Worm (Caenorhabditis elegans): Measurements from ENCODE around the gene wrt-8.

ce11 chrV:15293865-15294264 is 50.5 kb downstream of the wrt-8 start, which contains the start of gene str-96:
- TF ChIP-seq ama-1 (optimal IDR thresholded peaks at IDR 0.05) (no peak), saeg-2 (GFP tag; IDR thresholded peaks at IDR 0.05) (no peak), snpc-4 (tag; optimal IDR thresholded peaks at IDR 0.05) (no peak), pha-4 (GFP tag; IDR thresholded peaks at IDR 0.05) (no peak), pha-4 (tag; optimal IDR thresholded peaks at IDR 0.05) (no peak), tag-97 (GFP tag; IDR thresholded peaks at IDR 0.05) (no peak), F49E8.2 (tag; optimal IDR thresholded peaks at IDR 0.05; ENCODE audit: borderline replicate concordance) (no peak), R02D3.7 (tag; optimal IDR thresholded peaks at IDR 0.05) (no peak), vab-7 (GFP tag; IDR thresholded peaks at IDR 0.05) (no peak), daf-16 (GFP tag; optimal IDR thresholded peaks at IDR 0.05) (no peak), daf-16 (tag; optimal IDR thresholded peaks at IDR 0.05) (no peak), jun-1 (tag; optimal IDR thresholded peaks at IDR 0.05) (no peak), unc-130 (GFP tag; optimal IDR thresholded peaks at IDR 0.05) (no peak), nhr-28 (tag; optimal IDR thresholded peaks at IDR 0.05) (no peak), unc-39 (tag; optimal IDR thresholded peaks at IDR 0.05) (no peak), spr-1 (tag; optimal IDR thresholded peaks at IDR 0.05) (no peak)
